Fruit fly (Drosophila melanogaster): ENCODE measurements around the gene mRpL47.

The mRpL47 gene

DNA sequence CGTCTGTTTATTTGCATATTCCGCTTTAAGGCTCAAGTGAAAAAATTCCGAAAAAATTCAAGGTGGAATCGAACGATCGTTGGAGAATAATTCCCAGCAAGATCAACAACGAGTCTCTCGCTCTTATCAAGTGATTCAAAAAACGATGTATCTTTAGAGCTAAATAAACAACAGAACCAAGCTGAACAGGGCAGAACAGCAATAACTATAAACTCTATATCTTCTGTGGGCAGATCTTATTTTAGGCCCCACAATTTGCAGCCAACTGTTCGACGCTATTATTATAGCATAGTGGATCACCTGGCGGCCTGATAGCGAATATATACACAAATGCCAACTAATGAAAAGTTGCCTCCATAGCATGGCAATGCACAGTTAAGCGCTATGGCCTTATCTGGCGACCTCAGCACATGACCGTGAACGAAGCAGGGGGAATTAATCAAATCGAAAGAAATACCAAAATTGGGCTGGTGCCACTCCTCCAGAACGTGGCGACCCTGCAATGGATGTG is 13.7 kb upstream of the mRpL47 start:
- peak; percentile 50 for TF ChIP-seq svp (GFP tag)
- TF ChIP-seq CG7368 (GFP tag; optimal IDR thresholded peaks at IDR 0.05): no peak
- TF ChIP-seq CG32006 (GFP tag; optimal IDR thresholded peaks at IDR 0.05): no peak
- TF ChIP-seq fkh (GFP tag; optimal IDR thresholded peaks at IDR 0.05): peak; percentile 62

DNA sequence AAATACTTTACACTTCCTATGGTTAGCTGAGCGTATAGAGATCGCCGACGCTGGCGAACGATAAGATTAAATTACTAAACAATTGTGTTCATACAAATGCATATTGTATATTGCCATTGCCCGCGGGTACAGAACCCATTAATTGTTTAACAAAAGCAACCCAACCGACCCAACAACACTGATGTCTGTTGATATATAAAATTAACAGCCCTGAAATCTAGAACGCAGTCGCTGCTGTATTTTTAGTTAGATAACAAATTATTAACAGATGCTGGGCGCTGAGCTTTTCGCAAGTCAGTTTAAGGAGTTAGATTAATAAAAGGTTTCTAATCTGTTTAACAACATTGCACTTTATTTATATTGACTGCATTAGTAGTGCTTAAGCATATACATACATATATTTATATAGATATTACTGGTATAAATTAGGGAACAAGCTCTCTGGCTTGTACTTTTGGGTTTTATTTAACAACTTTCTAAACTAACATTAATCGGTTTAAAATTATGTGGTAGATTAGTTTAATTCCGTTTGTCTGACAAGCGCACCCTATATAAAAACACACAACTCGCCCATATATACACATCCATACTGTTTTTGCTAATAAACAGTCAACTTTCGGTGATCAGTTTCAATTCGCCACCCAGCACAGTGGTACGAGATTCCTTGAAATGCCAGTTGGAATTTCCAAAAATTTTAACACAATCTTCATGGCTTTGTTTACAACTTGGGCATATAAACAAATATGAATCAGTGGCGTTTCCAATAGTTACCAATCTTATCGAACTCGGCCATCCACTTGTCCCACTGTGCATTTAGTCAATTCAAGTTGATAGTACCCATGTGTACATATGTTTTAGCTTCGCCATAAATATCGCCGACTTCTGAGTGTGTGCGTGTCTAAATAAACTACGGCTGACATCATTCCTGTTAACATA is 12.5 kb upstream of the mRpL47 start:
- TF ChIP-seq achi (GFP tag; optimal IDR thresholded peaks at IDR 0.05) (no peak), CG6163 (GFP tag; IDR thresholded peaks at IDR 0.05) (peak; percentile 97), CG3919 (GFP tag; optimal IDR thresholded peaks at IDR 0.05) (peak; percentile 94), topi (GFP tag; optimal IDR thresholded peaks at IDR 0.05) (peak; percentile 91), CG11762 (GFP tag; optimal IDR thresholded peaks at IDR 0.05; ENCODE audit: insufficient read depth) (peak; percentile 88), cyc (GFP tag; optimal IDR thresholded peaks at IDR 0.05) (peak; percentile 86), CG8119 (GFP tag; IDR thresholded peaks at IDR 0.05) (peak; percentile 86), Sox14 (GFP tag; optimal IDR thresholded peaks at IDR 0.05) (no peak), CG34406 (GFP tag; optimal IDR thresholded peaks at IDR 0.05) (peak; percentile 80), svp (GFP tag) (peak; percentile 94), salr (GFP tag; optimal IDR thresholded peaks at IDR 0.05) (peak in 1 of 2 experiments; percentile 55), Eip93F (GFP tag; optimal IDR thresholded peaks at IDR 0.05) (no peak), Lpt (GFP tag; optimal IDR thresholded peaks at IDR 0.05) (peak; percentile 76), pdm3 (GFP tag; optimal IDR thresholded peaks at IDR 0.05) (peak; percentile 84), Ets96B (tag; optimal IDR thresholded peaks at IDR 0.05) (no peak), fd59A (GFP tag; optimal IDR thresholded peaks at IDR 0.05) (peak; percentile 28), Eip75B (GFP tag; optimal IDR thresholded peaks at IDR 0.05) (no peak), Hr4 (GFP tag; optimal IDR thresholded peaks at IDR 0.05) (no peak), Met (GFP tag; optimal IDR thresholded peaks at IDR 0.05) (no peak), CG10669 (GFP tag; optimal IDR thresholded peaks at IDR 0.05) (peak; percentile 85), OdsH (GFP tag; optimal IDR thresholded peaks at IDR 0.05) (peak; percentile 87), dsx (GFP tag; optimal IDR thresholded peaks at IDR 0.05; ENCODE audit: poor library complexity, severe bottlenecking) (no peak), lz (GFP tag; optimal IDR thresholded peaks at IDR 0.05) (peak; percentile 85), CG3032 (tag; optimal IDR thresholded peaks at IDR 0.05) (peak; percentile 57), CG6854 (GFP tag; optimal IDR thresholded peaks at IDR 0.05) (peak; percentile 53), Hr38 (GFP tag; optimal IDR thresholded peaks at IDR 0.05) (peak; percentile 12), CG6276 (GFP tag; optimal IDR thresholded peaks at IDR 0.05) (peak; percentile 90), CG8632 (GFP tag; optimal IDR thresholded peaks at IDR 0.05) (no peak), Blimp-1 (GFP tag; optimal IDR thresholded peaks at IDR 0.05) (peak; percentile 27), CG11294 (GFP tag; IDR thresholded peaks at IDR 0.05) (peak; percentile 94), CG11902 (GFP tag; optimal IDR thresholded peaks at IDR 0.05) (peak; percentile 91), esn (GFP tag; optimal IDR thresholded peaks at IDR 0.05) (peak; percentile 87), eg (GFP tag; IDR thresholded peaks at IDR 0.05) (peak; percentile 96), fkh (GFP tag; optimal IDR thresholded peaks at IDR 0.05) (peak; percentile 90), dac (GFP tag; optimal IDR thresholded peaks at IDR 0.05) (peak; percentile 71), net (GFP tag; optimal IDR thresholded peaks at IDR 0.05) (peak; percentile 88), spab (GFP tag; optimal IDR thresholded peaks at IDR 0.05) (peak; percentile 75), fd85E (GFP tag; optimal IDR thresholded peaks at IDR 0.05) (peak; percentile 85), CG16779 (tag; optimal IDR thresholded peaks at IDR 0.05) (peak; percentile 83), CG7368 (GFP tag; optimal IDR thresholded peaks at IDR 0.05) (no peak), CG6792 (GFP tag; optimal IDR thresholded peaks at IDR 0.05) (peak; percentile 84), CG31627 (GFP tag; optimal IDR thresholded peaks at IDR 0.05) (peak; percentile 85), Hr39 (GFP tag; optimal IDR thresholded peaks at IDR 0.05) (no peak), CG1621 (tag; optimal IDR thresholded peaks at IDR 0.05) (no peak), Ets21C (GFP tag; optimal IDR thresholded peaks at IDR 0.05) (peak; percentile 77), CG32006 (GFP tag; optimal IDR thresholded peaks at IDR 0.05) (no peak), Smox (GFP tag; optimal IDR thresholded peaks at IDR 0.05) (no peak)

Data from whole organism, prepupa.